Worm (Caenorhabditis elegans) whole organism, dauer: ENCODE measurements around the gene F54F7.14.

Experiments used
- unc-62 ChIP-seq: sonication (generic microtip); optimal IDR thresholded peaks from 2 replicates; lab custom pipeline; 2017; ENCODE audit warnings: missing biosample characterization, missing genetic modification reagents, missing genetic modification characterization

Gene F54F7.14

DNA sequence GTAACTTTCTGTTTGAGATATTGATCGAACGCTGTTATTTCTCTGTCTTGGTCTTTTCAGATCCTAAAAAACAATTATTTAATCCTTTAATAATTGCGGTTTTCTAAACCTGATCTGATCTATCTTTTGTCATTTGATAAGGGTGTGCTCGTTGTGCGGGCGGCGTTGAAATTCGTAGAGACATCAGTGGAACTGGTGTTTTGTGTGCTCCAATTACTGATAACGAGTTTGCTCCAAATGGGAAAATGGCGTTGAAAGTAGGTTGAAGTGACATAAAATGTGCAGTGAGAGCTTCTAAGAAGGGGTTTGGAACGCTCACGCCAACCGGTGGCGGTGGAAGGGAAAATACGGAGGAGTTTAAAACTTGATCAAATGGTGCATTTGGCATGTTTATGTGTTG, 3.8 kb downstream of the F54F7.14 start:
- TF ChIP-seq unc-62, result no peak

DNA sequence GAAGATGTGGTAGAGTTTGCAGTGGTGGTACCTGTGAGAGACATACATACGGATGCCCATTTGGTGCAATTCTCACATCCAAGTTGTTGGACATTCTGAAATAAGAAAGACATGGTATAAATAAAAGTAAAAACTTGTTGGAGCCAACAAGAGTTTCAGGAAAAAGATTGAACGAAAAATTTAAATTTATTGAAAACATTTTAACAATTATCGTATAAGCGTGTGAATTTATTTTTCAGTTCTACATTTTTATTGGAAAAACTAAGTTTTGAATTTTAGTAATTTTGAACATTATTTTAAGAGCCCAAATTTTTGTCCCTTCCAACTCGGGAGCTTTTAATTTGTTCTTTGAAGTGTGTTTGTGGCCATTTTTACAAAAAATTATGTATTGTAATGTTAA, 4.2 kb downstream of the F54F7.14 start, which contains the start of gene F54F7.8:
F54F7.8 (minus strand) TSS at position 101 of the 400 bp plus-strand sequence.
- TF ChIP-seq unc-62, result no peak

DNA sequence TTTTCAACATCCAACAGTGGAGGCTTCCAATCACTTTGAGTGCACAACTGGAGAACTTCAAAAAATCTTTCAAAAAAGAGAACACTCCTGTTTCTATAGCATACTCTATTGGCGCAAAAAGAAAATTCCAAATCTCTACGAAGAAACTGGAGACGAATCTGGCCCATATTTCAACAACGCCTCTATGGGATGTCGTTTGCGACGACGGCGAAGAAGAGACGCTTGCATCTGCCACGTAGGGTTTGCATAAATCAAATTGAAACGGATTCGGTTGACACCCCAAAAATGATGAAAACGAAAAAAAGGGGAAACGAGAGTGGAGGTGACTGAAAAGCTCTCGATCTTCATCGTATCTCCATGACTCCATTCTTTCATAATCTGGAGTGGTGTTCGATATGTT, 5.5 kb downstream of the F54F7.14 start:
- no peak for TF ChIP-seq unc-62

DNA sequence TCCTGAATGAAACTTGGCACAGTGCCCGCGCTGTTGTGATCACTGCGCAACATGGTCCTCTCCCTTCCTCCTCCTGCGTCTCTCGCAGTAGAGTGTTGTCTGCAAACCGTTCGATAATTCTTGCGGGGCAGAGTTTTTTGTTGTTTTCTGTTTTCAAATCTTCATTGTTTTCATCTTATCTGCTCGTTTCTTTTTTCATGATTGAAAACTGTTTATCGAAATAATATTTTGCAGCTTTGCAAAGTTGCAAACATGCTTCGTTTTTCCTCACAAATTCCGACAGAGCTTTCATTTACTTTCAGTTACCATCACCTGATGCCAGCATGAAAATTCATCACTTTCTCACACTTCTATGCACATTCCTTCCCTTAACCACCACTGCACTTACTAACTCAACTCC, 6.5 kb downstream of the F54F7.14 start, which contains the start of gene mes-1:
mes-1 (plus strand) TSS at position 301 of the 400 bp plus-strand sequence.
- no peak for TF ChIP-seq unc-62

DNA sequence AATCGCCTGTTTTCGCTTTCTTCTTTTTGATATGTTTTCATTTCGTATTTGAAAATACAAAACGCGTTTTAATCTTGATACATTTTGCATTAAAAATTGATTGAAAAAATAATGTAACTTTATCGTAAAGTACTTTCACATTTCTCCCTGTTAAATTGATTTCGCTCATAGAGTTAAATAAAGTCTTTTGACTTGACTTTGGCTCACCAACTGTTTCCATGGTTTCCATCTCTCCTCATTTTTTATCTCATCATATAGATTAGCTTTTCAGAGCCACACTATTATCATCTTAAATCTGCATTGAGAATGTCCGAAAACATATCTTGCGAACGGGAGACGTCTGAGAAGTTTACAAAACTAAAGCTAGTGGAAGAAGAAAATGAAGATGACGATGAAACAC, 12.6 kb downstream of the F54F7.14 start, which contains the start of gene F54F7.10:
F54F7.10 (plus strand) TSS at position 301 of the 400 bp plus-strand sequence.
- no peak for TF ChIP-seq unc-62

DNA sequence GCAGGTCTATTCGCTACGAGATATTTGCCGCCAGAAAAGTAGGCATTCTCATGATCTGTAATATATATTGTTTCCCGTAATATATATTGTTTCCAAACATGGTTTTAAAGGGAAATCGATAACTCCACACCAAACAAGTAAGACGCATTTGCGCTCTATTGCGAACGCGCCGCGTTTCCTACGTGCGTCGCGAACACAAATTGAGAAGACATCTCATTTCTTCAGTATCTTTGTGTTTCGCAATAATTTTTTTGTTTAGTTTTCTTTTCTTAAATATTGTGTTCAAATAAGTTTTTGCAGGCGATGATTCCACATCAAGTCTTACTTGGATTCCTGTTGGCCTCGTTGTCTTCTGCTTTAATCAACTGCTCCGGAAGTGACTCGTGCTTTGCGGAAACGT, 14.4 kb downstream of the F54F7.14 start, which contains the start of gene F54F7.6:
F54F7.6 (plus strand) TSS at position 301 of the 400 bp plus-strand sequence.
- TF ChIP-seq unc-62, result no peak

DNA sequence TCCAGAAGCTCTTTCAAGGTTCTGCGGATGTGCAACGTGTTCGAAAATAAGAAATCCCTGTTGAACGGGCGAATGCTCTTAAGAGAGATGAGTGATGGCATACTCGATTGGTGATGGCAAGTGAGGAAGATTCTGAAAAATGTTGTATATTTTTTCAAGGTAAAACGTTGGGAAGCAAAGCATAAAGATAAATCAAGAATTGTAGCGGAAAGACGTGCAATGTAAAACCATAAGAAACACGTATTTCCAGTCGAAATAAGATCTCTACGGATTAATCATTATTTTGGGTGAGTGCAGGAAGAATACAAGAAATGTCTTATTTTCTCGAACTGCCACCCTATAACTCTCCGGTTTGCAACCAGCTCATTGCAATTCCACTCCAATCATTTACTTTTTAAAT, 18.6 kb downstream of the F54F7.14 start, which contains the start of gene dot-1.2:
dot-1.2 (minus strand) TSS at position 101 of the 400 bp plus-strand sequence.
- TF ChIP-seq unc-62, result no peak

DNA sequence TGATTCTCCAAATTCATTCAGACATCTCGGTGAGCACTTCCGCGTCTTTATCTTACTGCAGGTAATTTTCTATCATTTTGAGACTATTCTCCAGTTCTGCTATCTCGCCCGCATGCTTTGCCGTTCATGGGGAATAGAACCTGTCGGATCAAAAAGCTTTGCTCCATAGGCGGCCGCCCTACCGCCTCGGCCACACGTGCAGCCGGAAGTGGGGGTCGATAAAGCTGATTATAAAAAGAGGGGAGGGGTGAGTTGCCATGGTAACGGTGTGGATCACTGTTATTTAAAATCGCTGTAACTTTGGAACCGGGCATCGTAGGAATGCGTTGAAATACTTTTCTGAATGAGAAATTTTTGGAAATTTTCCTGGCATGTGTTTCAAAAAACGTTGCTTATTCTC, 19.7 kb downstream of the F54F7.14 start:
- no peak for TF ChIP-seq unc-62

DNA sequence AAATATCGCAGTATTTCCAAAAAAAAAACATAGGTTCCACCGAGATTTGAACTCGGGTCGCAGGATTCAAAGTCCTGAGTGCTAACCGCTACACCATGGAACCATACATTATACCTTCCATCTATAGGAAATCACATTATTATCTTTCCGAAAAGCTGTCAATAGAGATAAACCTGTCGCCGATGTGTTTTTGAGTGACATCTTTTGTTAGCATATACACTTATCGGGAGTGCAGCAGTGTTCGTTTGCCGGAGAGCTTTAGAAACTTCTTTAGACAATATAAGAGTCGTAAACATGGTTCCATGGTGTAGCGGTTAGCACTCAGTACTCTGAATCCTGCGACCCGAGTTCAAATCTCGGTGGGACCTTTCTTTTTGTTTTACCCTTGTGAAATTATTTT, 21.5 kb downstream of the F54F7.14 start:
- no peak for TF ChIP-seq unc-62

DNA sequence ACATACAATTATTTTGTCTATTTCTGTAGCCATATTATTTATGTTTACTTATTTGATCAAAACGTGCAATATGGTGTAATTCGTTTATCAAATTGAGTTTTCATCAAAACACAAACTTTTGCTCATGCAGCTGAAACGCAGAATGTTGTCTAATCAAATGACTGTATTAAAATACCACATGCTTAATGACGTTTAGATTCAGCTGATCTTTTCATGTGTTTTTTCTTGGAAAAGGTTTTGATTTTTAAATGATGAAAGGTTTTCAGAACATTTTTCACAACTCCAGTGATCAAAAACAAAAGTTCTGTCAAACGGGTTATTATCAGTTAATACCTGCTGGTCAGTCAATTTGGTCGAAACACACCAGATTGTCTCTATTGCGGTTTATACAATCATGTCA, 24.6 kb downstream of the F54F7.14 start, which contains the start of gene Y62H9A.1:
Y62H9A.1 (plus strand) TSS at position 282 of the 400 bp plus-strand sequence.
- TF ChIP-seq unc-62, result no peak

DNA sequence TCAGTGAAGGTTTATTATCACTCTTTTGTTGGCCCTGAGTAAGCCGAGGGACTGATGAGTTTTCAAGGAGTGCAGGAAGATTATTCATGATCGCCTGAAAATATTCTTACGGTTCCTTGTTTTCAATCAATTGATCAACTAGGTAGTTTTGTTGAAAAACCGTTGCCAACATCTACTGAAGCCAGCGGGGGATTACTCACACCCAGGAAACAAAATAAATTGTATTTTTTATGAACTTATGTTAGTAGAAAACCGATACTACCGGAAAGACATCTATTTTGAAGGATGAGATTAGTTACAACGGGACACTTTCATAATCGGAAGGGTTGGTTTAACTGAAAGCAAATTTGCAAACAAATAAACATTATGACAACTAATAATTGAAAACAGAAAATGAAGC, 27.4 kb downstream of the F54F7.14 start, which contains the start of gene Y62H9A.2:
Y62H9A.2 (minus strand) TSS at position 101 of the 400 bp plus-strand sequence.
- TF ChIP-seq unc-62, result no peak

DNA sequence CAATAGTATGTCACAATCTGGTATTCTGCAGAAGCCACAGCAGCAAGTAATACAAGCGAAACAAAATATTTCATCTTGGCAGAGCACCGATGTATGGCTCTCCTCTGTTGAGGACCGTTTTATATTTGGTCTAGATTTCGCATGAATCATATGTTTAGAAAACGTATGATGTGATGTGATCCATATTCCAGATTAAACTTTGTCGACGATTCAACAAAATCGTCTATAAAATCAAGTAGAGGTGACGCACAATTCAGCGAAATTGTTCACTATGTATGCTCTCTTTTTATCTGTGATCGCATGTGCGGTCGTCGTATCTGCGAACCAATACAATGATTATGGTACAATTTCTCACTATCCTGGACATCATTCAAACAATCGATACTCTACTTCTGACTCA, 29.2 kb downstream of the F54F7.14 start, which contains the start of the genes Y62H9A.3 and Y62H9A.4:
Y62H9A.3 (minus strand) TSS at position 101 of the 400 bp plus-strand sequence.
Y62H9A.4 (plus strand) TSS at position 256 of the 400 bp plus-strand sequence.
- no peak for TF ChIP-seq unc-62

DNA sequence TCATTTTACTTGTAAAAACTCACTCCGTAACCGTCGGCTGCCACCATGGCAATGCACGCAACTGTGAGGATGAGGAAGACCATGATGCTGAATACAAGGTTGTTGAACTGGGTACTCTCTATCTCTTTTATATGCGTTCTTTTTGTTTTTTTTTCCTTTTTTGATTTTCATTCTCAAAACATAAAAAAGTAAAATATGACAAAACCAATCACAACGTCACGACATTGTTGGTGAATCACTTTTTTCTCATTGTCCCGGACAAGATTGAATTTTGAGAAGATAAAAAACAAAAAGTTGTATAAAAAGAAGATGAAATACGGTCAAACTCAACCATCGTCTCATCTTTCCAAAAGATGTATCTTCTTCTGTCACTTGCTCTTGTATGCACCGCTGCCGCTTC, 32.1 kb downstream of the F54F7.14 start, which contains the start of the genes Y62H9A.5 and ule-5:
Y62H9A.5 (minus strand) TSS at position 101 of the 400 bp plus-strand sequence.
ule-5 (plus strand) TSS at position 328 of the 400 bp plus-strand sequence.
- TF ChIP-seq unc-62, result no peak

DNA sequence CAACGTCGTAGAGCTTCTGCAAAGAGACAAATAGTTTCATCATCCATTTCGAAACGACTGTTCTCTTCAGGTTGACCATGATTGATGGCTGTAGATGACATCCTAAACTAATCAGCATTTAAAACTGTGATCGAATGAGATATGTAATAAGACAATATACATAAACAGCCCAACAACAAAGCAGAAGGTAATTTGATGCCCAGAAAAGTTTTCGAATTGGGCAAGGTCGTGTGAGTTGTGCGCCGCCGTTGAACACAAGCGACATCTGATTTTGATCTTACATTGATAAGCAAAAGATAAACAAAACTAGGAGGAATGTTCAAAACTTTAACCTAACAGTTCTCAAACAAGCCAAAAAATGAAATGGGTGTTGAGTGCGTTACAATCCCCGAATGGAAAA, 34.9 kb downstream of the F54F7.14 start, which contains the start of gene Y62H9A.7:
Y62H9A.7 (minus strand) TSS at position 101 of the 400 bp plus-strand sequence.
- no peak for TF ChIP-seq unc-62

DNA sequence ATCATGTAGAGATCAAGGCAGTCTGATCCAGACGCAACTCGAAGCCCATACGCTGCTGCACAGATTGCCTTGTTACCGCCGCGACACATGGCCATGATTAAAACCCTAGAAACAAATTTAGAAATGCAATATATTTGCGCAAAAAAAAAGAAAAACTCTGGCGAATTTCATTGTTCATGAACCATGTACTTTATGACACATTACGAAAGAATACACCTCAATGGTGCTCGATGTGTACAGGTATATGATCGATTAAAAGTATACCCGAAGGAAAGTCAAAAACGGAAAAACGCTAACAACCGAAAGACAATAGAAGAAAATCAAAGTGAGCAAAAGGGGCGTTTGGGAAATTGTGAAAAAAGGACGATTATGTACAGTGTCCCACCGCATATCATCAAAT, 41.7 kb downstream of the F54F7.14 start, which contains the start of gene Y62H9A.8:
Y62H9A.8 (minus strand) TSS at position 101 of the 400 bp plus-strand sequence.
- TF ChIP-seq unc-62, result no peak

DNA sequence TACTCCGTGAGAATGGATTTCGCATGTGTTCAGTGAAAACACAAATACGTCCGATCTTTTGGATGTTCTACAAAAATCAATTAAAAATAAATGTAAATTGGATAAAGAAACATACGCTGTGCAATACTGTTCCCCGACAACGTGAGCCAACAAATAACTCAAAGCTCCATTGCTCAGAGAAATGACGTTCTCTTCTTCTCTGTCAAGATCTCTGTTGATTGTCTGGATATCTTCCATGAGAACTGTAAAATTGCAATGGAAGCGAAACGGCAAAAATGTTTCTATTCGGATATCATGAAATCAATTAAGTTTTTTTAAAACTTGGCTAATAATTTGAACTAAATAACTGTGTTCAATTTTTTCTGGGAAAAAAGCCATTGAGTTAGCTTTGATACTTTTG, 46.0 kb downstream of the F54F7.14 start:
- no peak for TF ChIP-seq unc-62

DNA sequence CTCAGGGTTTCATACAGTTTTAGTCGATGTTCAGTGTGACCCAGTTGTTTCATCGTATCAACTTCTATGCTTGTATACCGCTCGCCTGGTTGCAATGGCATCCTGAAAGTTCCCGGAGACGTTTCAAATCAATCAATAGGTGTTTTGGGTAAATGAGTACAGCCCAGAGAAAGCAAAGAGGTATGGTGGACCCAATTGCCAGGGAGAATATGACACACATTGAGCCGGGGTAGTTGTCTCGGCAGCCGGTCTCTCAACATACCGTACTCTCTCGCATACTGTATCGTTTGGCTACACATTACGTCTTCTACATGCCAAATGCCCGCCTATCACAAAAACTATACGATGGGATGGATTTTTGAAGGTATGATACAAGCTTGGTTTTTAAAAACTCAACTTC, 47.4 kb downstream of the F54F7.14 start, which contains the start of gene Y62H9A.9:
Y62H9A.9 (minus strand) TSS at position 101 of the 400 bp plus-strand sequence.
- TF ChIP-seq unc-62, result no peak

DNA sequence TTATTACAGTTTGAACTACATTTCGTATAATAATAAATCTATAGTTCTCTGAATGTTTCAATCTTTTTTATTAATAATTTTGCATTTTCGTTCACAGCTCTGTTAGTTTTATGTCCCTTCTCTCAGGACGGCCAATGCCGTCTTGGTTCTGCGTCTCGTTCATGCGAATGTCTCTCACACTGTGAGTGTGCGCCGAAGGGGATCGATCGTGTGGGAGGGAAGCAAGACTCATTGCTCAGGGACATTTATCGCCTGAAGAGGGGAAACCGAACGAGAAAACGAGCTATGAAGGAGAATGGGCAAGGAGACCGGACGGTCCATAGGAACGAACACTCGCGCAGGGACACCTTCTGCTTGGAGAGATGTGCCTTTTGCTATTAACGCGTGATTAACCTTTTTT, 48.4 kb downstream of the F54F7.14 start:
- TF ChIP-seq unc-62, result no peak
